Fruit fly (Drosophila melanogaster) Kc167 (cell line): ENCODE data around the gene Gr64f.

Experiments
- Myc ChIP-seq: fragments of >200 bp; optimal IDR thresholded peaks from 2 replicates; lab custom pipeline; 2017; ENCODE audit warnings: missing external identifiers
- Sin3A ChIP-seq: fragments of >200 bp; optimal IDR thresholded peaks from 2 replicates; lab custom pipeline; 2018; ENCODE audit warnings: missing external identifiers
- h ChIP-seq: fragments of >200 bp; optimal IDR thresholded peaks from 3 replicates; lab custom pipeline; 2018; ENCODE audit warnings: missing external identifiers
- psq ChIP-seq: fragments of >200 bp; optimal IDR thresholded peaks from 2 replicates; lab custom pipeline; 2017; ENCODE audit warnings: missing external identifiers
- ttk ChIP-seq: sonication (Bioruptor generic); optimal IDR thresholded peaks from 2 replicates; lab custom pipeline; 2017; ENCODE audit warnings: missing external identifiers

DNA sequence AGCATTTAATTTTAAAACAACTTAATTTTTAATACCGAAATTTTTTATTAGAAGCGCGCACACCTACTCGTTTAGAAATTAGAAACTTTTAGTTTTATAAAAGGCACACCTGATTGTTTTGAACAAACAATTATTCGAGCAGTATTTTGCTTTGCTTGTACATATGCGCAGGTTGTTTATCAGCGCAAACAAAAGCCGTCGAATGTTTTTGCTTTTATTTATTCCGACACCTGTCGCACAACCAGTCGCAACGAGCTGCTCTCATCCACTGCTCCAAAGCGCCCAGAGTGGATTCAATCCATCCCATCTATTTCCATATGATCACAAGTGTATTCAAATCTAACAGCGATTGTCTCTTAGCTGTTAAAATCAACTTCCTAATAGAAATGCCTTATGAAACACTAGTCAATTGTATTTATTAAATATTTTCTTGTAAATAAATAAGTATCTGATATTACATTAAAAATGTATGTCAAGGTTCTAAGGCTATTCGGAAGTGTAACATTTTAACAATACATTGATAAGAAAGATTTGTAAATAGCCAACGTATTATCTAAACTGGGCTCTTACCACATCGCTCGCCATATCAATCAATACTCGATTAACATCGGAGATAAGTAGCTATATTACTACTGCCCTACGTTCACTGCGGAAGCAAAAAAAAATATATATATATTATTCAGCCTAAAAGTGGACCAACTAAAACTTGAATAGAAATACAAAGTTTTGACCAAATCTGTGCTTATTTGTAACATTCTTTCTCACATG is 9.7 kb upstream of the Gr64f start, which contains the start of gene CG11594:
- TF ChIP-seq psq, result no peak
- no peak for TF ChIP-seq ttk
- TF ChIP-seq Sin3A (lab: Kevin White, UChicago), result no peak
- TF ChIP-seq Myc, result no peak
- TF ChIP-seq h (lab: Kevin White, UChicago), result no peak
